Fruit fly (Drosophila melanogaster): ENCODE results near the gene Rcd2.

Rcd2 gene

DNA sequence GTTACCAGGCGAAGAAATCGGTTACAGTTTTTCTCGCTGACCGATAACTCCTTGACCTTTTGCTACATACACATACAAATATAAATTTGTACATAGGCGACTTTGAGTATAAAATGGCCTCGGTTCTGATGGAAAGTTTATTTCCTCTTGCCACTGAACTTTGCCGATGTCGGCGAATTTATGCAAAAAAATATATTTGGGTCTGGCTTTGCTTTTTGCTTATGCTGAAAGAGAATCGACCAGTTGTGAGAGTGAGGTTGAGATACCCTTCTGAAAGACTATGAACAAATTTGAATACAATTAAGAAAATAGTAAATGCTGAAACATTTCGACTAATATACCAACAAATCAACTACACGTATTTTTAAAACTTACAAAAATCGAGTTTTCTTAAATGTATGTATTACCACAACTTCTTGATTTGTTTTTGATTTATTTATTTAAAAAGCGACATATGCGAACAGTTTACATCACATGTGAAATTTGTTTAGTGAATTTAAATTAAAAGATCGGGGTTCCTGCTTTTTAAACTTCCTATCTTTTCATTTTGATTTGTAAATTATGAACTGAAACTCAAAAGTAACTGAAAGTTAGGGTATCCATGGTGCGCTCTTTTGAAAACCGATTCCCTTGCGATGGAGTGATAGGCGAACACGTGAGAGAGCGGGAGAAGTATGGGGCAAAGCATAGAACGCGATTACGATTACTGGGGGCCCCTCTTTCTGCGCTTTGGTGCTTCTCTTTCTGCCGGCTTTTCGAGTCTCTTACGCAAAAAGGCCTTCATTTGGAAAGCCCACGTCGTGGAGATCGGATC, 30.9 kb downstream of the Rcd2 start:
- TF ChIP-seq rgr (GFP tag; optimal IDR thresholded peaks at IDR 0.05): peak; percentile 75
- TF ChIP-seq dsf (GFP tag; optimal IDR thresholded peaks at IDR 0.05; ENCODE audit: borderline replicate concordance): no peak
- no peak for TF ChIP-seq Vsx2 (GFP tag; optimal IDR thresholded peaks at IDR 0.05; ENCODE audit: partially characterized antibody)
- peak in 1 of 2 experiments; percentile 60 for TF ChIP-seq dl (GFP tag; optimal IDR thresholded peaks at IDR 0.05; ENCODE audit: insufficient read depth in 1 of 2, partially characterized antibody in 2 of 2)
- TF ChIP-seq h (GFP tag; optimal IDR thresholded peaks at IDR 0.05): peak; percentile 83
- peak; percentile 85 for TF ChIP-seq ey (GFP tag; optimal IDR thresholded peaks at IDR 0.05)
- peak; percentile 18 for TF ChIP-seq sage (GFP tag; optimal IDR thresholded peaks at IDR 0.05)
- TF ChIP-seq Jra (GFP tag; optimal IDR thresholded peaks at IDR 0.05): peak; percentile 67
- TF ChIP-seq tai (GFP tag; optimal IDR thresholded peaks at IDR 0.05): peak; percentile 69
- no peak for TF ChIP-seq usp (GFP tag; optimal IDR thresholded peaks at IDR 0.05)
- peak; percentile 60 for TF ChIP-seq Hnf4 (GFP tag; optimal IDR thresholded peaks at IDR 0.05)
- peak; percentile 83 for TF ChIP-seq br (GFP tag; optimal IDR thresholded peaks at IDR 0.05)
- no peak for TF ChIP-seq Mio (GFP tag; optimal IDR thresholded peaks at IDR 0.05)
- peak; percentile 31 for TF ChIP-seq Rel (GFP tag; optimal IDR thresholded peaks at IDR 0.05)
- peak; percentile 21 for TF ChIP-seq Rel (tag; optimal IDR thresholded peaks at IDR 0.05)
- TF ChIP-seq CG9705 (GFP tag; optimal IDR thresholded peaks at IDR 0.05): peak; percentile 63
- TF ChIP-seq N (GFP tag; optimal IDR thresholded peaks at IDR 0.05): no peak
- peak; percentile 70 for TF ChIP-seq sv (GFP tag; optimal IDR thresholded peaks at IDR 0.05)
- peak; percentile 61 for TF ChIP-seq dmrt93B (GFP tag; optimal IDR thresholded peaks at IDR 0.05)
- TF ChIP-seq Hr83 (GFP tag; optimal IDR thresholded peaks at IDR 0.05; ENCODE audit: poor library complexity, severe bottlenecking): no peak
- peak; percentile 87 for TF ChIP-seq Sp1 (GFP tag; optimal IDR thresholded peaks at IDR 0.05)
- peak; percentile 77 for TF ChIP-seq HLH106 (tag; optimal IDR thresholded peaks at IDR 0.05)
- no peak for TF ChIP-seq jim (GFP tag; optimal IDR thresholded peaks at IDR 0.05)
- TF ChIP-seq psq (GFP tag; optimal IDR thresholded peaks at IDR 0.05): peak; percentile 89
- TF ChIP-seq brk (GFP tag; optimal IDR thresholded peaks at IDR 0.05): peak; percentile 23
- no peak for TF ChIP-seq Hr78 (GFP tag; optimal IDR thresholded peaks at IDR 0.05)
- TF ChIP-seq CrebA (GFP tag; optimal IDR thresholded peaks at IDR 0.05; ENCODE audit: borderline replicate concordance): no peak
- TF ChIP-seq foxo (GFP tag; optimal IDR thresholded peaks at IDR 0.05): peak in 1 of 2 experiments; percentile 86
- TF ChIP-seq fru (GFP tag; optimal IDR thresholded peaks at IDR 0.05): peak; percentile 87
- peak; percentile 81 for TF ChIP-seq OdsH (GFP tag; optimal IDR thresholded peaks at IDR 0.05)
- TF ChIP-seq Dif (GFP tag; optimal IDR thresholded peaks at IDR 0.05; ENCODE audit: partially characterized antibody): peak; percentile 51
- TF ChIP-seq woc (GFP tag; optimal IDR thresholded peaks at IDR 0.05): peak; percentile 96
- TF ChIP-seq GATAd (GFP tag; optimal IDR thresholded peaks at IDR 0.05): no peak
- no peak for TF ChIP-seq Myc (optimal IDR thresholded peaks at IDR 0.05)
- TF ChIP-seq CG32264 (GFP tag; optimal IDR thresholded peaks at IDR 0.05): peak; percentile 49
- TF ChIP-seq Abd-B (GFP tag; optimal IDR thresholded peaks at IDR 0.05): no peak
- no peak for TF ChIP-seq lola (GFP tag; optimal IDR thresholded peaks at IDR 0.05)
- no peak for TF ChIP-seq Dfd (GFP tag; optimal IDR thresholded peaks at IDR 0.05)

DNA sequence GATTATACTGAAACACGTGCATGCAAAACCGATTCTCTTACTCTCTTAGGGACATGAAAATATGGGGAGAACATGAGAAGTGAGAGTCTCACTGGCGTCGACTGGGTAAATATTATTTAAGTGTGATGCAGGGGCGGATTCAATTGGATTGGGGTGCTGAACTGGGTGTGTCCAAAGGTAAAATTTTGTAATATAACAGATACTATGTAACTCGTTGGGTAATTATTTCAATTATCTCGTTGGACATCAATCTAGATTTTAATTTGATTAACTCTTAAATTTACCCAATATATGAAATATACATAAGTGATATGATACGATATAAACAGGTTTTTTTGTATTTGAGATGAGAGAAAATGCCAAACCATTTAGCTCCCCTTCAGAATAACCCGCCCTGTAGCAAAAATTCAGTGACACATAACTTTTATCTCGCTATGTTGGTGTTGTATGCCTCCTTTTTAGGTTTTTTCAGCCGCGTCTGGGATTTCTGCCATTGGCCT, 32.0 kb downstream of the Rcd2 start:
- TF ChIP-seq Myc (optimal IDR thresholded peaks at IDR 0.05) (no peak), brk (GFP tag; optimal IDR thresholded peaks at IDR 0.05) (peak; percentile 76), dmrt93B (GFP tag; optimal IDR thresholded peaks at IDR 0.05) (peak; percentile 89), GATAd (GFP tag; optimal IDR thresholded peaks at IDR 0.05) (peak; percentile 43), ey (GFP tag; optimal IDR thresholded peaks at IDR 0.05) (peak; percentile 92), Mio (GFP tag; optimal IDR thresholded peaks at IDR 0.05) (peak; percentile 45), Rel (GFP tag; optimal IDR thresholded peaks at IDR 0.05) (peak; percentile 38), Rel (tag; optimal IDR thresholded peaks at IDR 0.05) (no peak), fru (GFP tag; optimal IDR thresholded peaks at IDR 0.05) (peak; percentile 93), Hnf4 (GFP tag; optimal IDR thresholded peaks at IDR 0.05) (peak; percentile 89), Hr83 (GFP tag; optimal IDR thresholded peaks at IDR 0.05; ENCODE audit: poor library complexity, severe bottlenecking) (peak; percentile 88), Hr78 (GFP tag; optimal IDR thresholded peaks at IDR 0.05) (no peak), sv (GFP tag; optimal IDR thresholded peaks at IDR 0.05) (peak; percentile 79), lola (GFP tag; optimal IDR thresholded peaks at IDR 0.05) (no peak), woc (GFP tag; optimal IDR thresholded peaks at IDR 0.05) (peak; percentile 92), HLH106 (tag; optimal IDR thresholded peaks at IDR 0.05) (peak; percentile 87), CG32264 (GFP tag; optimal IDR thresholded peaks at IDR 0.05) (peak; percentile 81), rgr (GFP tag; optimal IDR thresholded peaks at IDR 0.05) (peak; percentile 92), OdsH (GFP tag; optimal IDR thresholded peaks at IDR 0.05) (peak; percentile 93), dsf (GFP tag; optimal IDR thresholded peaks at IDR 0.05; ENCODE audit: borderline replicate concordance) (peak; percentile 56), Vsx2 (GFP tag; optimal IDR thresholded peaks at IDR 0.05; ENCODE audit: partially characterized antibody) (peak; percentile 21), br (GFP tag; optimal IDR thresholded peaks at IDR 0.05) (peak; percentile 91), jim (GFP tag; optimal IDR thresholded peaks at IDR 0.05) (peak; percentile 75), Sp1 (GFP tag; optimal IDR thresholded peaks at IDR 0.05) (peak; percentile 91), psq (GFP tag; optimal IDR thresholded peaks at IDR 0.05) (peak; percentile 91), sage (GFP tag; optimal IDR thresholded peaks at IDR 0.05) (peak; percentile 87), Dfd (GFP tag; optimal IDR thresholded peaks at IDR 0.05) (no peak), N (GFP tag; optimal IDR thresholded peaks at IDR 0.05) (no peak), Jra (GFP tag; optimal IDR thresholded peaks at IDR 0.05) (peak; percentile 89), foxo (GFP tag; optimal IDR thresholded peaks at IDR 0.05) (peak; percentile 17 to 95), dl (GFP tag; optimal IDR thresholded peaks at IDR 0.05; ENCODE audit: insufficient read depth in 1 of 2, partially characterized antibody in 2 of 2) (peak; percentile 2 to 53), usp (GFP tag; optimal IDR thresholded peaks at IDR 0.05) (no peak), Abd-B (GFP tag; optimal IDR thresholded peaks at IDR 0.05) (no peak), CrebA (GFP tag; optimal IDR thresholded peaks at IDR 0.05; ENCODE audit: borderline replicate concordance) (no peak), pan (optimal IDR thresholded peaks at IDR 0.05) (no peak), CG9705 (GFP tag; optimal IDR thresholded peaks at IDR 0.05) (peak; percentile 85), h (GFP tag; optimal IDR thresholded peaks at IDR 0.05) (peak; percentile 97), Dif (GFP tag; optimal IDR thresholded peaks at IDR 0.05; ENCODE audit: partially characterized antibody) (peak; percentile 48), tai (GFP tag; optimal IDR thresholded peaks at IDR 0.05) (peak; percentile 91)
